Worm (Caenorhabditis elegans): ENCODE data around the gene ccch-5.

ccch-5 gene

ce11 chrIV:14888889-14889664 is 30.3 kb upstream of the ccch-5 start:
- TF ChIP-seq pha-4 (tag; optimal IDR thresholded peaks at IDR 0.05) (peak; percentile 88), egl-5 (tag; optimal IDR thresholded peaks at IDR 0.05) (no peak), lin-39 (tag; optimal IDR thresholded peaks at IDR 0.05) (peak; percentile 32), nhr-25 (tag; optimal IDR thresholded peaks at IDR 0.05) (no peak), tbx-2 (tag; optimal IDR thresholded peaks at IDR 0.05) (no peak), R02D3.7 (tag; optimal IDR thresholded peaks at IDR 0.05) (no peak), nhr-43 (tag; optimal IDR thresholded peaks at IDR 0.05; ENCODE audit: poor library complexity, severe bottlenecking) (no peak), hmg-11 (tag; optimal IDR thresholded peaks at IDR 0.05) (peak; percentile 49), eor-1 (tag; optimal IDR thresholded peaks at IDR 0.05) (no peak), elt-2 (tag; optimal IDR thresholded peaks at IDR 0.05) (peak; percentile 40), snpc-4 (tag; optimal IDR thresholded peaks at IDR 0.05) (peak; percentile 57), nhr-237 (tag; optimal IDR thresholded peaks at IDR 0.05) (no peak), pqm-1 (tag; optimal IDR thresholded peaks at IDR 0.05) (peak; percentile 42)

ce11 chrIV:14890914-14891313 is 28.5 kb upstream of the ccch-5 start:
- TF ChIP-seq elt-2 (tag; optimal IDR thresholded peaks at IDR 0.05) (peak; percentile 25), pqm-1 (tag; optimal IDR thresholded peaks at IDR 0.05) (peak; percentile 21), eor-1 (tag; optimal IDR thresholded peaks at IDR 0.05) (no peak), pha-4 (tag; optimal IDR thresholded peaks at IDR 0.05) (peak; percentile 9)

- TF ChIP-seq nhr-237 (tag; optimal IDR thresholded peaks at IDR 0.05) (no peak), tbx-2 (tag; optimal IDR thresholded peaks at IDR 0.05) (no peak), ztf-4 (tag; optimal IDR thresholded peaks at IDR 0.05) (no peak), nhr-43 (tag; optimal IDR thresholded peaks at IDR 0.05; ENCODE audit: poor library complexity, severe bottlenecking) (no peak), snpc-4 (tag; optimal IDR thresholded peaks at IDR 0.05) (no peak), lsy-12 (tag; optimal IDR thresholded peaks at IDR 0.05) (no peak), ceh-28 (tag; optimal IDR thresholded peaks at IDR 0.05) (no peak), ama-1 (optimal IDR thresholded peaks at IDR 0.05) (no peak), mdl-1 (tag; optimal IDR thresholded peaks at IDR 0.05) (no peak)
These were observed 27.4 kb upstream of the ccch-5 start for ce11 chrIV:14891996-14892395.

ce11 chrIV:14894339-14894738 is 25.1 kb upstream of the ccch-5 start:
- no peak for TF ChIP-seq ama-1 (optimal IDR thresholded peaks at IDR 0.05)
- no peak for TF ChIP-seq R02D3.7 (tag; optimal IDR thresholded peaks at IDR 0.05)
- TF ChIP-seq fkh-2 (tag; optimal IDR thresholded peaks at IDR 0.05), result no peak
- TF ChIP-seq lsy-12 (tag; optimal IDR thresholded peaks at IDR 0.05), result no peak
- TF ChIP-seq unc-62 (GFP tag; optimal IDR thresholded peaks at IDR 0.05), result no peak
- no peak for TF ChIP-seq nhr-25 (tag; optimal IDR thresholded peaks at IDR 0.05)
- TF ChIP-seq mml-1 (tag; optimal IDR thresholded peaks at IDR 0.05), result no peak
- TF ChIP-seq elt-1 (tag; optimal IDR thresholded peaks at IDR 0.05), result no peak
- no peak for TF ChIP-seq lin-39 (tag; optimal IDR thresholded peaks at IDR 0.05)
- no peak for TF ChIP-seq ztf-4 (tag; optimal IDR thresholded peaks at IDR 0.05)
- no peak for TF ChIP-seq tbx-2 (tag; optimal IDR thresholded peaks at IDR 0.05)
- TF ChIP-seq ceh-16 (tag; optimal IDR thresholded peaks at IDR 0.05), result no peak
- TF ChIP-seq fos-1 (tag; optimal IDR thresholded peaks at IDR 0.05), result no peak
- TF ChIP-seq sea-2 (GFP tag; optimal IDR thresholded peaks at IDR 0.05), result no peak
- no peak for TF ChIP-seq unc-39 (tag; optimal IDR thresholded peaks at IDR 0.05)
- no peak for TF ChIP-seq fkh-10 (GFP tag; optimal IDR thresholded peaks at IDR 0.05)

ce11 chrIV:14903188-14903587 is 16.2 kb upstream of the ccch-5 start:
- TF ChIP-seq elt-1 (tag; optimal IDR thresholded peaks at IDR 0.05) (peak; percentile 29), elt-2 (tag; optimal IDR thresholded peaks at IDR 0.05) (no peak), nhr-77 (tag; optimal IDR thresholded peaks at IDR 0.05) (no peak), nhr-23 (tag; optimal IDR thresholded peaks at IDR 0.05) (no peak), ZK546.5 (tag; optimal IDR thresholded peaks at IDR 0.05) (no peak), ceh-28 (tag; optimal IDR thresholded peaks at IDR 0.05) (no peak)

ce11 chrIV:14909589-14909988 is 9.8 kb upstream of the ccch-5 start, which contains the start of gene pnc-2:
TSS of gene pnc-2 (minus strand) at chrIV:14909689.
- TF ChIP-seq egl-5 (tag; optimal IDR thresholded peaks at IDR 0.05), result no peak
- no peak for TF ChIP-seq ceh-9 (tag; optimal IDR thresholded peaks at IDR 0.05)
- TF ChIP-seq pqm-1 (tag; optimal IDR thresholded peaks at IDR 0.05), result no peak
- no peak for TF ChIP-seq nhr-43 (tag; optimal IDR thresholded peaks at IDR 0.05; ENCODE audit: poor library complexity, severe bottlenecking)
- TF ChIP-seq nhr-76 (tag; optimal IDR thresholded peaks at IDR 0.05), result no peak
- no peak for TF ChIP-seq R02D3.7 (tag; optimal IDR thresholded peaks at IDR 0.05)
- no peak for TF ChIP-seq sea-2 (GFP tag; optimal IDR thresholded peaks at IDR 0.05)
- no peak for TF ChIP-seq ZK546.5 (tag; optimal IDR thresholded peaks at IDR 0.05)
- TF ChIP-seq nhr-28 (tag; optimal IDR thresholded peaks at IDR 0.05), result no peak
- TF ChIP-seq unc-39 (tag; optimal IDR thresholded peaks at IDR 0.05), result no peak
- no peak for TF ChIP-seq ceh-82 (tag; optimal IDR thresholded peaks at IDR 0.05)
- no peak for TF ChIP-seq ceh-28 (tag; optimal IDR thresholded peaks at IDR 0.05)
- no peak for TF ChIP-seq nhr-77 (tag; optimal IDR thresholded peaks at IDR 0.05)
- TF ChIP-seq tbx-2 (tag; optimal IDR thresholded peaks at IDR 0.05), result no peak
- no peak for TF ChIP-seq lin-39 (tag; optimal IDR thresholded peaks at IDR 0.05)
- no peak for TF ChIP-seq nhr-11 (tag; optimal IDR thresholded peaks at IDR 0.05)
- no peak for TF ChIP-seq elt-1 (tag; optimal IDR thresholded peaks at IDR 0.05)
- TF ChIP-seq skn-1 (tag; optimal IDR thresholded peaks at IDR 0.05), result no peak
- TF ChIP-seq nhr-67 (tag; optimal IDR thresholded peaks at IDR 0.05), result no peak
- no peak for TF ChIP-seq nhr-23 (tag; optimal IDR thresholded peaks at IDR 0.05)

Data from whole organism, L3 larva.